Worm (Caenorhabditis elegans): ENCODE data around the gene srh-147.

DNA sequence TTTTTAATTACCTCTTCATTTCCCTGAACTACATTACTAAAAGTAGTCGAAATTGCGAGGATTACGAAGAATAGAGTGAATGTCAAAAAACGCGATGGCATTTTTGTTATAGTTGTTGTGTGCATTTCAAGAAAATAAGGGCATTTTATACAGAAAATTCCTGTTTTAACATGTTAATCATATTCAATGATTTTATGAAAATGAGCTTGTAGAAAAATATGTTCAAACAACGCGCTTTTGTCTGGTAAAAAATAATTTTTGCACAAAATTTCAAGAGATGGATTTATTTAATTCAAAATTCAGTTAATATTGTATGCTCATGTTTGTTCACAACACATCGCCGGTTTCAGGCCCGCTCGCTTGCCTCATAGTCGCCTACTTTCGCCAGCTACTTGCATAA is 52.0 kb downstream of the srh-147 start, which contains the start of gene T26E4.10:
- no peak for TF ChIP-seq klf-2 (GFP tag; conservative IDR thresholded peaks at IDR 0.05)
- TF ChIP-seq cog-1 (tag; optimal IDR thresholded peaks at IDR 0.05) = no peak
- no peak for TF ChIP-seq tab-1 (GFP tag; IDR thresholded peaks at IDR 0.05)
- no peak for TF ChIP-seq ztf-23 (GFP tag; IDR thresholded peaks at IDR 0.05)
- TF ChIP-seq ztf-29 (GFP tag; IDR thresholded peaks at IDR 0.05) = no peak
- no peak for TF ChIP-seq flt-1 (GFP tag; IDR thresholded peaks at IDR 0.05)
